Worm (Caenorhabditis elegans) whole organism, young adult: ENCODE measurements around the gene nac-1.

Experiments
- F49E8.2 ChIP-seq: sonication (generic microtip); optimal IDR thresholded peaks from 3 replicates; lab custom pipeline; 2017; ENCODE audit warnings: missing genetic modification characterization, mild to moderate bottlenecking, missing compliant biosample characterization, antibody characterized with exemption, moderate library complexity; ENCODE audit not compliant: insufficient read depth
- Y95B8A.8 ChIP-seq: fragments of 200-800 bp; sonication (Bioruptor generic); IDR thresholded peaks from 2 replicates; pipeline ENCODE4 v1.3.6; 2022; ENCODE audit warnings: missing genetic modification reagents, missing genetic modification characterization, missing compliant biosample characterization
- aptf-2 ChIP-seq: fragments of 200-800 bp; sonication (Bioruptor generic); conservative IDR thresholded peaks from 2 replicates; pipeline ENCODE4 v1.3.6; 2022; ENCODE audit warnings: missing genetic modification reagents, missing genetic modification characterization, missing compliant biosample characterization
- chd-7 ChIP-seq: sonication (generic microtip); optimal IDR thresholded peaks from 2 replicates; lab custom pipeline; 2016; ENCODE audit warnings: mild to moderate bottlenecking, missing genetic modification characterization, moderate library complexity, missing compliant biosample characterization
- him-1 ChIP-seq: sonication (generic microtip); optimal IDR thresholded peaks from 2 replicates; lab custom pipeline; 2016; ENCODE audit warnings: missing genotype, missing genetic modification reagents, missing genetic modification characterization, missing compliant biosample characterization
- nfya-2 ChIP-seq: fragments of 200-800 bp; sonication (Bioruptor generic); IDR thresholded peaks from 2 replicates; pipeline ENCODE4 v1.3.6; 2022; ENCODE audit warnings: missing genetic modification reagents, missing genetic modification characterization, missing compliant biosample characterization
- rcor-1 ChIP-seq: fragments of 200-800 bp; sonication (Bioruptor generic); IDR thresholded peaks from 2 replicates; pipeline ENCODE4 v1.3.6; 2022; ENCODE audit warnings: missing genetic modification reagents, missing genetic modification characterization, missing compliant biosample characterization

DNA sequence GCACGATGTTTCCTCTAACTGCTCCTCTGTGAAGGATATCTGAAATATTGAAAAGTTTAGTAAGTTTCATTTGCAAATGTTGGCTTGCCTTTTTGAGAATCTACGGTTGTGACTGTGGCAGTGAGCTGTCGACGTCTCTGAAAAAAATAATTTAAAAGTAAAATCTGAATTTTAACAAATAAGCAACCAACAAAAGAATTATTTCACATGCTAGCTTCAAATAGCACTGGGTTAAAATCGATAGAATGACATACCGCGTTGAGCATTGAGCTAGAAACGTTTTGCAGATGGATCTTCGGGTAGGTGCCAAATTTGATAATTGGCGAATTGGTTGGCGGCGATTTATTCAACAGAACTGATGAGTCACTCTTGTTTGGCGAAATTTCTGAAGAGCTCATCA, 23.2 kb upstream of the nac-1 start, which contains the start of gene F31F6.2:
- TF ChIP-seq rcor-1 (GFP tag; lab: Robert Waterston, UW) (no peak), F49E8.2 (no peak), him-1 (tag; lab: Kevin White, UChicago) (no peak), Y95B8A.8 (GFP tag; lab: Robert Waterston, UW) (no peak), nfya-2 (GFP tag; lab: Robert Waterston, UW) (no peak), chd-7 (tag; lab: Kevin White, UChicago) (no peak), aptf-2 (no peak)
